Fruit fly (Drosophila melanogaster): ENCODE results near the gene CG14657.

DNA sequence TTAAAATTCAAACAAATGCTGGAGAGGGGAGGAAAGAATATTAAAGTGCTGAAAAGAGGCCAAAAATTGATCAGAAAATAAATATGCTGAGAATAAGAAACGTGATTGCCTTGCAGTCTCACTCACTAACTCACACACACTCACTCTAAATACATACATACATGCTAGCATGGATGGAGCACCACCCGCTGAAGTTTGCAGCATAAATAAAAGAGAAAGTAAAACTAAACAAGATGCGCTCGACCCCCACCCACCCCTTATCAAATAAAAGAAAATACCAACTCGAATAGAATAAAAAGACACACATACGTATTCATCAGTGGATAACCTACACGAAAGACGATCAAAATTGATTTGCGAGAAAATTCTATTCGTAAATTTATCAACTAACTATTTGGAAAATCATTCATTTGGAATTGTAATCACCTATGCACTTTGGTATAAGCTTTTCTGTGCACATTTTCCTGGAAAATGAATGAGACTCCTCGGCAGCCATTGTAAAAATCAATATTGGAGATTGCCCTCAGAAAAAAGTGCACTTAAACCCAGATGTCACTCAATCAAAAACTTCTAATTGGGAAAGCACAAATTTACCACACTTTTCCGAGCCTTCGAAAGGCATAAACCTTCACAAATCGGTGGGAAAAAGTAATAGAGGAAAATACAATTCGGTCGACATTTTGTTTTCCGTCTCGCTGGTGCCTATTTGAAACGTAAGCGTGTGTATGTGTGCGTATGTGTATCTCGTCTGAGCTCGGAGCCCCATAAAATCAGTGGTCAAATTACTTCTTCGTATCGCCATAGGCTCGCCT, 9.9 kb downstream of the CG14657 start, which contains the start of gene Gmppb:
- TF ChIP-seq h (optimal IDR thresholded peaks at IDR 0.05) (no peak), psq (optimal IDR thresholded peaks at IDR 0.05) (no peak), insv (optimal IDR thresholded peaks at IDR 0.05) (no peak), ttk (optimal IDR thresholded peaks at IDR 0.05) (no peak), Myc (optimal IDR thresholded peaks at IDR 0.05) (no peak), Sin3A (optimal IDR thresholded peaks at IDR 0.05) (no peak)
